Fruit fly (Drosophila melanogaster) whole organism, embryonic: ENCODE measurements around the gene CG13108.

Experiments used
- Ada2b ChIP-seq: fragments of 200-800 bp; sonication (Bioruptor generic); IDR thresholded peaks from 2 replicates; pipeline ENCODE4 v1.3.6; 2022; ENCODE audit warnings: missing biosample characterization, missing genetic modification characterization
- Atf-2 ChIP-seq: fragments of 200-800 bp; sonication (Bioruptor generic); optimal IDR thresholded peaks from 2 replicates; lab custom pipeline; 2016; ENCODE audit warnings: missing biosample characterization, missing genetic modification characterization
- CG10209 ChIP-seq: fragments of 200-800 bp; sonication (Bioruptor generic); optimal IDR thresholded peaks from 3 replicates; lab custom pipeline; 2017; ENCODE audit warnings: missing biosample characterization, mild to moderate bottlenecking, missing genetic modification characterization, missing genetic modification reagents
- CG11085 ChIP-seq: fragments of 200-800 bp; sonication (Bioruptor generic); IDR thresholded peaks from 2 replicates; pipeline ENCODE4 v1.3.6; 2022; ENCODE audit warnings: missing biosample characterization, missing genetic modification characterization
- CG13624 ChIP-seq: fragments of 200-800 bp; sonication (Bioruptor generic); optimal IDR thresholded peaks from 2 replicates; lab custom pipeline; 2016; ENCODE audit warnings: missing biosample characterization, missing genetic modification characterization
- CG13894 ChIP-seq: fragments of 200-800 bp; sonication (Bioruptor generic); optimal IDR thresholded peaks from 3 replicates; lab custom pipeline; 2018; ENCODE audit warnings: missing biosample characterization, mild to moderate bottlenecking, missing genetic modification characterization, moderate library complexity
- CG15479 ChIP-seq: fragments of 200-800 bp; sonication (Bioruptor generic); optimal IDR thresholded peaks from 3 replicates; lab custom pipeline; 2019; ENCODE audit warnings: missing biosample characterization, mild to moderate bottlenecking, missing genetic modification characterization, moderate library complexity
- CG17802 ChIP-seq: fragments of 200-800 bp; sonication (Bioruptor generic); optimal IDR thresholded peaks from 2 replicates; lab custom pipeline; 2018; ENCODE audit warnings: missing biosample characterization, mild to moderate bottlenecking, missing genetic modification characterization, moderate library complexity
- CG18619 ChIP-seq: fragments of 200-800 bp; sonication (Bioruptor generic); optimal IDR thresholded peaks from 3 replicates; lab custom pipeline; 2017; ENCODE audit warnings: missing biosample characterization, mild to moderate bottlenecking, missing genetic modification characterization
- CG2129 ChIP-seq: fragments of 200-800 bp; sonication (Bioruptor generic); IDR thresholded peaks from 2 replicates; pipeline ENCODE4 v1.3.6; 2022; ENCODE audit warnings: missing biosample characterization, missing genetic modification characterization; ENCODE audit not compliant: partially characterized antibody
- CG2712 ChIP-seq: fragments of 200-800 bp; optimal IDR thresholded peaks from 3 replicates; lab custom pipeline; 2019; ENCODE audit warnings: missing biosample characterization, mild to moderate bottlenecking, missing genetic modification characterization, moderate library complexity
- CG32532 ChIP-seq: fragments of 200-800 bp; sonication (Bioruptor generic); IDR thresholded peaks from 2 replicates; pipeline ENCODE4 v1.3.6; 2022; ENCODE audit warnings: missing biosample characterization, missing genetic modification characterization
- CG32772 ChIP-seq: fragments of 200-800 bp; sonication (Bioruptor generic); IDR thresholded peaks from 2 replicates; pipeline ENCODE4 v1.3.6; 2022; ENCODE audit warnings: missing biosample characterization, missing genetic modification characterization
- CG3281 ChIP-seq: fragments of 200-800 bp; sonication (Bioruptor generic); optimal IDR thresholded peaks from 3 replicates; lab custom pipeline; 2017; ENCODE audit warnings: missing biosample characterization, mild to moderate bottlenecking, missing genetic modification characterization
- CG4404 ChIP-seq: fragments of 200-800 bp; sonication (Bioruptor generic); IDR thresholded peaks from 2 replicates; pipeline ENCODE4 v1.3.6; 2022; ENCODE audit warnings: missing biosample characterization, missing genetic modification characterization
- CG4730 ChIP-seq: fragments of 200-800 bp; sonication (Bioruptor generic); IDR thresholded peaks from 2 replicates; pipeline ENCODE4 v1.3.6; 2022; ENCODE audit warnings: missing biosample characterization, missing genetic modification characterization
- CG4820 ChIP-seq: fragments of 200-800 bp; sonication (Bioruptor generic); optimal IDR thresholded peaks from 3 replicates; lab custom pipeline; 2016; ENCODE audit warnings: missing biosample characterization, missing genetic modification characterization
- CG7839 ChIP-seq: fragments of 200-800 bp; sonication (Bioruptor generic); optimal IDR thresholded peaks from 3 replicates; lab custom pipeline; 2018; ENCODE audit warnings: missing biosample characterization, mild to moderate bottlenecking, missing genetic modification characterization, moderate library complexity
- CG7987 ChIP-seq: fragments of 200-800 bp; sonication (Bioruptor generic); optimal IDR thresholded peaks from 2 replicates; lab custom pipeline; 2018; ENCODE audit warnings: missing biosample characterization, mild to moderate bottlenecking, missing genetic modification characterization, moderate library complexity
- CG8944 ChIP-seq: fragments of 200-800 bp; sonication (Bioruptor generic); optimal IDR thresholded peaks from 3 replicates; lab custom pipeline; 2016; ENCODE audit warnings: missing biosample characterization, missing genetic modification characterization
- CG9727 ChIP-seq: fragments of 200-800 bp; sonication (Bioruptor generic); optimal IDR thresholded peaks from 3 replicates; lab custom pipeline; 2017; ENCODE audit warnings: missing biosample characterization, mild to moderate bottlenecking, missing genetic modification characterization
- Dbx ChIP-seq: fragments of 200-800 bp; sonication (Bioruptor generic); IDR thresholded peaks from 3 replicates; pipeline ENCODE4 v1.3.6; 2022; ENCODE audit warnings: missing biosample characterization, missing genetic modification characterization
- Doc3 ChIP-seq: fragments of 200-800 bp; sonication (Bioruptor generic); IDR thresholded peaks from 3 replicates; pipeline ENCODE4 v1.3.6; 2022; ENCODE audit warnings: missing biosample characterization, missing genetic modification characterization; ENCODE audit not compliant: partially characterized antibody
- HLH4C ChIP-seq: fragments of 200-800 bp; sonication (Bioruptor generic); IDR thresholded peaks from 3 replicates; pipeline ENCODE4 v1.3.6; 2022; ENCODE audit warnings: missing biosample characterization, missing genetic modification characterization; ENCODE audit not compliant: partially characterized antibody
- HLHmδ ChIP-seq: fragments of 200-800 bp; sonication (Bioruptor generic); optimal IDR thresholded peaks from 2 replicates; lab custom pipeline; 2018; ENCODE audit warnings: missing biosample characterization, mild to moderate bottlenecking, missing genetic modification characterization, moderate library complexity
- HmgZ ChIP-seq: fragments of 200-800 bp; sonication (Bioruptor generic); optimal IDR thresholded peaks from 2 replicates; lab custom pipeline; 2018; ENCODE audit warnings: missing biosample characterization, mild to moderate bottlenecking, missing genetic modification characterization
- Mrtf ChIP-seq: fragments of 200-800 bp; sonication (Bioruptor generic); IDR thresholded peaks from 3 replicates; pipeline ENCODE4 v1.3.6; 2022; ENCODE audit warnings: missing biosample characterization, missing genetic modification characterization
- Oaz ChIP-seq: fragments of 200-800 bp; sonication (Bioruptor generic); IDR thresholded peaks from 2 replicates; pipeline ENCODE4 v1.3.6; 2022; ENCODE audit warnings: missing biosample characterization, missing genetic modification characterization
- Opbp ChIP-seq: fragments of 200-800 bp; sonication (Bioruptor generic); IDR thresholded peaks from 3 replicates; pipeline ENCODE4 v1.3.6; 2022; ENCODE audit warnings: missing biosample characterization, missing genetic modification characterization; ENCODE audit not compliant: partially characterized antibody
- Ssrp ChIP-seq: fragments of 200-800 bp; sonication (Bioruptor generic); optimal IDR thresholded peaks from 2 replicates; lab custom pipeline; 2018; ENCODE audit warnings: missing biosample characterization, mild to moderate bottlenecking, missing genetic modification characterization, moderate library complexity
- aop ChIP-seq: fragments of 200-800 bp; sonication (Bioruptor generic); IDR thresholded peaks from 2 replicates; pipeline ENCODE4 v1.3.6; 2022; ENCODE audit warnings: missing biosample characterization, missing genetic modification characterization
- btn ChIP-seq: fragments of 200-800 bp; sonication (Bioruptor generic); optimal IDR thresholded peaks from 2 replicates; lab custom pipeline; 2016; ENCODE audit warnings: missing biosample characterization, missing genetic modification characterization
- crp ChIP-seq, 2 experiments: fragments of 200-800 bp; sonication (Bioruptor generic); optimal IDR thresholded peaks; 2 replicates in 1 of 2; 3 replicates in 1 of 2; lab custom pipeline; 2017; ENCODE audit warnings: missing biosample characterization in 2 of 2, missing genetic modification characterization in 2 of 2, mild to moderate bottlenecking in 1 of 2, moderate library complexity in 1 of 2
- cwo ChIP-seq: fragments of 200-800 bp; sonication (Bioruptor generic); optimal IDR thresholded peaks from 3 replicates; lab custom pipeline; 2017; ENCODE audit warnings: missing biosample characterization, missing genetic modification characterization, mild to moderate bottlenecking, moderate library complexity, missing genetic modification reagents
- dati ChIP-seq: fragments of 200-800 bp; sonication (Bioruptor generic); IDR thresholded peaks from 2 replicates; pipeline ENCODE4 v1.3.6; 2022; ENCODE audit warnings: missing biosample characterization, missing genetic modification characterization
- dmrt99B ChIP-seq: fragments of 200-800 bp; sonication (Bioruptor generic); optimal IDR thresholded peaks from 2 replicates; lab custom pipeline; 2018; ENCODE audit warnings: missing biosample characterization, mild to moderate bottlenecking, missing genetic modification characterization, moderate library complexity
- eve ChIP-seq, 2 experiments: fragments of >200 bp; optimal IDR thresholded peaks; 2 replicates each; lab custom pipeline; 2017; ENCODE audit warnings: missing biosample characterization in 2 of 2, missing genetic modification characterization in 2 of 2
- ken ChIP-seq: fragments of 200-800 bp; sonication (Bioruptor generic); IDR thresholded peaks from 3 replicates; pipeline ENCODE4 v1.3.6; 2022; ENCODE audit warnings: missing biosample characterization, missing genetic modification characterization
- luna ChIP-seq: fragments of 200-800 bp; sonication (Bioruptor generic); optimal IDR thresholded peaks from 2 replicates; lab custom pipeline; 2016; ENCODE audit warnings: missing biosample characterization, missing genetic modification characterization
- nom ChIP-seq: fragments of 200-800 bp; sonication (Bioruptor generic); optimal IDR thresholded peaks from 2 replicates; lab custom pipeline; 2017; ENCODE audit warnings: missing biosample characterization, missing genetic modification characterization, mild to moderate bottlenecking, moderate library complexity, missing genetic modification reagents
- odd ChIP-seq: fragments of 200-800 bp; sonication (Bioruptor generic); optimal IDR thresholded peaks from 2 replicates; lab custom pipeline; 2017; ENCODE audit warnings: missing biosample characterization, mild to moderate bottlenecking, missing genetic modification characterization
- pfk ChIP-seq: fragments of 200-800 bp; sonication (Bioruptor generic); optimal IDR thresholded peaks from 2 replicates; lab custom pipeline; 2018; ENCODE audit warnings: missing biosample characterization, mild to moderate bottlenecking, missing genetic modification characterization, moderate library complexity
- repo ChIP-seq: fragments of 200-800 bp; sonication (Bioruptor generic); optimal IDR thresholded peaks from 2 replicates; lab custom pipeline; 2016; ENCODE audit warnings: missing biosample characterization, missing genetic modification characterization
- salm ChIP-seq: fragments of 200-800 bp; sonication (Bioruptor generic); optimal IDR thresholded peaks from 2 replicates; lab custom pipeline; 2018; ENCODE audit warnings: missing biosample characterization, mild to moderate bottlenecking, missing genetic modification characterization
- sima ChIP-seq: fragments of 200-800 bp; sonication (Bioruptor generic); optimal IDR thresholded peaks from 2 replicates; lab custom pipeline; 2016; ENCODE audit warnings: missing biosample characterization, missing genetic modification characterization
- ssp ChIP-seq: fragments of 200-800 bp; sonication (Bioruptor generic); IDR thresholded peaks from 2 replicates; pipeline ENCODE4 v1.3.6; 2022; ENCODE audit warnings: missing biosample characterization, missing genetic modification characterization
- stc ChIP-seq: fragments of 200-800 bp; sonication (Bioruptor generic); IDR thresholded peaks from 2 replicates; pipeline ENCODE4 v1.3.6; 2022; ENCODE audit warnings: missing biosample characterization, missing genetic modification characterization
- trh ChIP-seq: fragments of 200-800 bp; sonication (Bioruptor generic); optimal IDR thresholded peaks from 2 replicates; lab custom pipeline; 2016; ENCODE audit warnings: missing biosample characterization, missing genetic modification characterization

The CG13108 gene

dm6 chr2L:9210864-9211701 is 47.0 kb downstream of the CG13108 start (continued):
- no peak for TF ChIP-seq pfk
- peak; percentile 64 for TF ChIP-seq cwo (GFP tag; lab: Kevin White, UChicago)
- TF ChIP-seq repo (GFP tag; lab: Kevin White, UChicago), result no peak
- TF ChIP-seq CG3281 (GFP tag; lab: Kevin White, UChicago), result peak; percentile 69
- peak; percentile 70 for TF ChIP-seq CG10209 (GFP tag; lab: Kevin White, UChicago)
- 0 out of 3 replicates have a peak, but pooled peaks have one; percentile 26 for TF ChIP-seq Dbx (GFP tag; lab: Robert Waterston, UW)
- no peak for TF ChIP-seq CG11085 (GFP tag; lab: Robert Waterston, UW)
- no peak for TF ChIP-seq CG2129 (GFP tag; lab: Robert Waterston, UW)
- no peak for TF ChIP-seq ken (GFP tag; lab: Robert Waterston, UW)
- peak; percentile 23 for TF ChIP-seq trh (GFP tag; lab: Kevin White, UChicago)
- TF ChIP-seq salm (tag; lab: Kevin White, UChicago), result peak; percentile 20
- TF ChIP-seq CG13624 (GFP tag; lab: Kevin White, UChicago), result no peak
- TF ChIP-seq CG17802 (tag; lab: Kevin White, UChicago), result no peak
- TF ChIP-seq luna, result no peak
- peak; percentile 72 for TF ChIP-seq dmrt99B
- 0 out of 2 replicates have a peak, but pooled peaks have one; percentile 22 for TF ChIP-seq CG4730 (GFP tag; lab: Robert Waterston, UW)
- TF ChIP-seq Mrtf (GFP tag; lab: Robert Waterston, UW), result no peak; the same call in 2 of the 3 replicates
- no peak for TF ChIP-seq Opbp (GFP tag; lab: Robert Waterston, UW)
- TF ChIP-seq CG8944 (GFP tag; lab: Kevin White, UChicago), result no peak
- no peak for TF ChIP-seq dati
- TF ChIP-seq Atf-2, result no peak
- peak; percentile 45; the same call in 1 of the 2 replicates for TF ChIP-seq Oaz (GFP tag; lab: Robert Waterston, UW)
- TF ChIP-seq CG2712 (tag; lab: Kevin White, UChicago), result peak; percentile 70
- no peak for TF ChIP-seq HLHmδ (GFP tag; lab: Kevin White, UChicago)
- peak; percentile 65 for TF ChIP-seq odd (GFP tag; lab: Kevin White, UChicago)
- TF ChIP-seq CG4820 (GFP tag; lab: Kevin White, UChicago), result peak; percentile 53
- TF ChIP-seq CG18619, result peak; percentile 62
- TF ChIP-seq CG15479 (GFP tag; lab: Kevin White, UChicago), result no peak
- TF ChIP-seq stc (GFP tag; lab: Robert Waterston, UW), result peak; percentile 50; the same call in 1 of the 2 replicates
- TF ChIP-seq CG9727 (GFP tag; lab: Kevin White, UChicago), result peak; percentile 58
- TF ChIP-seq CG7839 (tag; lab: Kevin White, UChicago), result peak; percentile 77
- peak; percentile 58 for TF ChIP-seq ssp (GFP tag; lab: Robert Waterston, UW)
- no peak for TF ChIP-seq btn (GFP tag; lab: Kevin White, UChicago)
- peak in 1 of 2 experiments; percentile 84 for TF ChIP-seq eve (GFP tag; optimal IDR thresholded peaks at IDR 0.05; lab: Kevin White, UChicago)
- peak; percentile 9 for TF ChIP-seq CG13894 (tag; lab: Kevin White, UChicago)
- TF ChIP-seq crp (GFP tag; optimal IDR thresholded peaks at IDR 0.05; lab: Kevin White, UChicago), result no peak
- 0 out of 2 replicates have a peak, but pooled peaks have one; percentile 23 for TF ChIP-seq CG4404
- no peak for TF ChIP-seq sima (GFP tag; lab: Kevin White, UChicago)
- TF ChIP-seq CG32532 (GFP tag; lab: Robert Waterston, UW), result peak; percentile 46
- TF ChIP-seq Ssrp (tag; lab: Kevin White, UChicago), result peak; percentile 58
- TF ChIP-seq Doc3 (GFP tag; lab: Robert Waterston, UW), result no peak
- TF ChIP-seq CG32772 (GFP tag; lab: Robert Waterston, UW), result peak; percentile 34; the same call in 1 of the 2 replicates
- peak; percentile 28; the same call in 1 of the 2 replicates for TF ChIP-seq Ada2b (GFP tag; lab: Robert Waterston, UW)
- no peak for TF ChIP-seq CG7987 (GFP tag; lab: Kevin White, UChicago)
- TF ChIP-seq HLH4C, result no peak
- peak; percentile 82 for TF ChIP-seq nom
- no peak for TF ChIP-seq aop (GFP tag; lab: Robert Waterston, UW)
- TF ChIP-seq HmgZ, result peak; percentile 48
